Worm (Caenorhabditis elegans) whole organism, L3 larva: ENCODE measurements around the gene T05B4.8.

Source experiments
- ceh-82 ChIP-seq: fragments of 150-350 bp; optimal IDR thresholded peaks from 2 replicates; lab custom pipeline; 2014; ENCODE audit warnings: missing biosample characterization, missing genetic modification characterization
- egl-27 ChIP-seq: sonication (generic microtip); optimal IDR thresholded peaks from 4 replicates; lab custom pipeline; 2017; ENCODE audit warnings: missing biosample characterization, missing genetic modification reagents, missing genetic modification characterization
- lsy-12 ChIP-seq: sonication (generic microtip); optimal IDR thresholded peaks from 2 replicates; lab custom pipeline; 2016; ENCODE audit warnings: mild to moderate bottlenecking, missing genetic modification characterization, missing compliant biosample characterization
- nfya-1 ChIP-seq: sonication (generic microtip); optimal IDR thresholded peaks from 2 replicates; lab custom pipeline; 2017; ENCODE audit warnings: missing genetic modification characterization, mild to moderate bottlenecking, missing compliant biosample characterization, antibody characterized with exemption, moderate library complexity; ENCODE audit not compliant: insufficient read depth
- pha-4 ChIP-seq: fragments of 150-350 bp; optimal IDR thresholded peaks from 2 replicates; lab custom pipeline; 2014; ENCODE audit warnings: missing biosample characterization, missing genetic modification reagents, missing genetic modification characterization
- pqm-1 ChIP-seq: fragments of 150-350 bp; optimal IDR thresholded peaks from 2 replicates; lab custom pipeline; 2017; ENCODE audit warnings: missing biosample characterization, missing genetic modification characterization, inconsistent platforms
- sea-2 ChIP-seq: fragments of 150-350 bp; sonication (generic microtip); optimal IDR thresholded peaks from 4 replicates; lab custom pipeline; 2014; ENCODE audit warnings: missing biosample characterization, missing genetic modification reagents, missing genetic modification characterization
- unc-62 ChIP-seq: fragments of 150-350 bp; sonication (generic microtip); optimal IDR thresholded peaks from 4 replicates; lab custom pipeline; 2014; ENCODE audit warnings: missing biosample characterization, missing genetic modification reagents, missing genetic modification characterization

ce11 chrV:4073455-4073854, 42.5 kb downstream of the T05B4.8 start, which contains the start of gene otpl-2:
- TF ChIP-seq egl-27 (tag; lab: Kevin White, UChicago) (no peak), pqm-1 (no peak), nfya-1 (tag; lab: Kevin White, UChicago) (no peak), lsy-12 (tag; lab: Kevin White, UChicago) (no peak), ceh-82 (tag; lab: Kevin White, UChicago) (no peak), pha-4 (no peak), unc-62 (no peak), sea-2 (GFP tag; lab: Kevin White, UChicago) (no peak)
